Fruit fly (Drosophila melanogaster) whole organism, adult: ENCODE results near the gene CG17211.

Experiments
- CG1620 ChIP-seq: fragments of 200-800 bp; sonication (Bioruptor generic); optimal IDR thresholded peaks from 2 replicates; lab custom pipeline; 2016; ENCODE audit warnings: missing biosample characterization, missing genetic modification characterization
- CG7101 ChIP-seq: fragments of 200-800 bp; sonication (Bioruptor generic); optimal IDR thresholded peaks from 2 replicates; lab custom pipeline; 2018; ENCODE audit warnings: missing biosample characterization, mild to moderate bottlenecking, missing genetic modification characterization, moderate library complexity
- Mnt ChIP-seq: fragments of 200-800 bp; sonication (Bioruptor generic); optimal IDR thresholded peaks from 2 replicates; lab custom pipeline; 2016; ENCODE audit warnings: missing biosample characterization, mild to moderate bottlenecking, missing genetic modification characterization

dm6 chr2L:12096396-12096813 is 17.8 kb upstream of the CG17211 start, which contains the start of the genes CG6712 and Mt2:
- no peak for TF ChIP-seq CG1620 (GFP tag; lab: Kevin White, UChicago)
- TF ChIP-seq CG7101 (tag; lab: Kevin White, UChicago): peak; percentile 31
- peak; percentile 99 for TF ChIP-seq Mnt
